Worm (Caenorhabditis elegans) whole organism, midembryonic: Measurements from ENCODE around the gene smc-6.

ENCODE experiments used
- T22C8.4 ChIP-seq: fragments of 200-800 bp; sonication (Bioruptor generic); IDR thresholded peaks from 2 replicates; pipeline ENCODE4 v1.3.6; 2022; ENCODE audit warnings: missing genetic modification characterization, missing compliant biosample characterization
- med-1 ChIP-seq: sonication (generic microtip); optimal IDR thresholded peaks from 2 replicates; lab custom pipeline; 2017; ENCODE audit warnings: missing genetic modification characterization, mild to moderate bottlenecking, missing compliant biosample characterization, antibody characterized with exemption, missing genetic modification reagents; ENCODE audit not compliant: insufficient read depth
- ztf-23 ChIP-seq: fragments of 200-800 bp; sonication (Bioruptor generic); IDR thresholded peaks from 2 replicates; pipeline ENCODE4 v1.3.6; 2022; ENCODE audit warnings: missing genetic modification reagents, missing genetic modification characterization, missing compliant biosample characterization

ce11 chrII:11582698-11583097 lies 4.2 kb downstream of the smc-6 start, which contains the start of gene ints-7:
- TF ChIP-seq ztf-23 (GFP tag; lab: Robert Waterston, UW) (no peak), med-1 (no peak), T22C8.4 (GFP tag; lab: Robert Waterston, UW) (no peak)
